Worm (Caenorhabditis elegans): ENCODE results near the gene ung-1.

ung-1 gene

ce11 chrIII:11973996-11974395 is at the start of gene ung-1:
Gene ung-1 (minus strand): TSS chrIII:11974096.
- no peak for TF ChIP-seq unc-62 (GFP tag; optimal IDR thresholded peaks at IDR 0.05)

DNA sequence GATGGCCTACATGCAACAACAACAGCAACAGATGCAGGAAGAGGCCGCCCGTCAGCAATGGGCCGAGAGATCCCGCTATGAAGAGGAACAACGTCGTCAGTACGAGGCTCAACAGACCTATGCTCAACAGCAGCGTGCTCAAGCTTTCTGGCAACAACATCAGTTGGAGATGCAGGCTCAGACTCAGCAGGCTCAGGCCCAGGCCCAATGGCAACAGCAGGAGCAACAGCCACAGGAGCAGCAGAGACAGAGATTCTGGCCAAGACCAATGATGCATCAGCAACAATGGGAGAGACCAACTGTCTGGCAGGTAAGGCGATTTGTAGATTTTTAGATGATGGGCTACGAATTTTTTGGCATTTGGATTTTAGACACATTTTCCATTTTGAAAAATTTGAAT is 48.4 kb upstream of the ung-1 start:
- no peak for TF ChIP-seq unc-62 (GFP tag; optimal IDR thresholded peaks at IDR 0.05)

- no peak for TF ChIP-seq unc-62 (GFP tag; optimal IDR thresholded peaks at IDR 0.05)
These were observed 46.2 kb upstream of the ung-1 start, which contains the start of gene brp-1 for ce11 chrIII:12020074-12020602. Gene brp-1 (plus strand): TSS chrIII:12020552.

DNA sequence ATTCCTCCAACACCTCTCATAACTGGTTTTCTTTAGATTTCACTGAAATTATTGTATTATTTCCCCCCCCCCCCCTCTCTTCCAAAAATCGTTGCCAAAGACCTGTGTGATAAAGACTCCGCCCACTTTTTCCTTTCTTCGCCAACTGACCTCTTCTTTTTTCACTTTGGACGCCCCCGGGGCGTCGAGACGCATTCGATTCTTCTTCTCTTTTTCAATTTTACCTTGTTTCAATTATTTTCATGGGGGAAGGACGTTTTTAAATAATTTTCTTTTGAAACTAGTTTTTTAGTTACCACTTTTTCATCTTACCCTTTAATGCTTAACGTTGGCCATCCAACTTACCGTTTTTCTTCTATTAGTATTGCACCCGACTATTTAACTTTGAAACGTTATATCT is 44.1 kb upstream of the ung-1 start:
- no peak for TF ChIP-seq unc-62 (GFP tag; optimal IDR thresholded peaks at IDR 0.05)

- no peak for TF ChIP-seq unc-62 (GFP tag; optimal IDR thresholded peaks at IDR 0.05)
These were observed 41.7 kb upstream of the ung-1 start for ce11 chrIII:12015611-12016010.

DNA sequence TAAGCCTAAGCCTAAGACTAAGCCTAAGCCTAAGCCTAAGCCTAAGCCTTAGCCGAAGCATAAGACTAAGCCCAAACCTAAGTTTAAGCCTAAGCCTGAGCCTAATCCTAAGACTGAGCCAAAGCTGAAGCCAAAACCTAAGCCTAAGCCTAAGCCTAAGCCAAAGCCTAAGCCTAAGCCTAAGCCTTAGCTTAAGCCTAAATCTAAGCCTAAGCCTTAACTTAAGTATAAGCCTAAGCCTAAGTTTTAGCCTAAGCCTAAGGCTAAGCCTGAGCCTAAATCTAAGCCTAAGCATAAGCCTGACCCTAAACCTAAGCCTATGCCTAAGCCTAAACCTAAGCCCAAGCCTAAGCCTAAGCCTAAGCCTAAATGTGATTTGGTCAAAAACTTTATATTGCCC is 41.3 kb upstream of the ung-1 start:
- TF ChIP-seq unc-62 (GFP tag; optimal IDR thresholded peaks at IDR 0.05), result no peak

ce11 chrIII:12014503-12014902 is 40.6 kb upstream of the ung-1 start:
- no peak for TF ChIP-seq unc-62 (GFP tag; optimal IDR thresholded peaks at IDR 0.05)

ce11 chrIII:12013718-12014117 is 39.8 kb upstream of the ung-1 start:
- no peak for TF ChIP-seq unc-62 (GFP tag; optimal IDR thresholded peaks at IDR 0.05)

- TF ChIP-seq unc-62 (GFP tag; optimal IDR thresholded peaks at IDR 0.05), result no peak
These were observed 39.2 kb upstream of the ung-1 start for ce11 chrIII:12013054-12013453.

- TF ChIP-seq unc-62 (GFP tag; optimal IDR thresholded peaks at IDR 0.05), result no peak
These were observed 35.9 kb upstream of the ung-1 start for ce11 chrIII:12009764-12010163.

- TF ChIP-seq unc-62 (GFP tag; optimal IDR thresholded peaks at IDR 0.05), result no peak
These were observed 35.4 kb upstream of the ung-1 start for ce11 chrIII:12009321-12009720.

- TF ChIP-seq unc-62 (GFP tag; optimal IDR thresholded peaks at IDR 0.05), result no peak
These were observed 29.4 kb upstream of the ung-1 start for ce11 chrIII:12003264-12003663.

- TF ChIP-seq unc-62 (GFP tag; optimal IDR thresholded peaks at IDR 0.05), result no peak
These were observed 29.0 kb upstream of the ung-1 start, which contains the start of gene Y56A3A.33 for ce11 chrIII:12002850-12003249. Gene Y56A3A.33 (minus strand): TSS chrIII:12002950.

ce11 chrIII:11999543-11999942 is 25.6 kb upstream of the ung-1 start:
- no peak for TF ChIP-seq unc-62 (GFP tag; optimal IDR thresholded peaks at IDR 0.05)

DNA sequence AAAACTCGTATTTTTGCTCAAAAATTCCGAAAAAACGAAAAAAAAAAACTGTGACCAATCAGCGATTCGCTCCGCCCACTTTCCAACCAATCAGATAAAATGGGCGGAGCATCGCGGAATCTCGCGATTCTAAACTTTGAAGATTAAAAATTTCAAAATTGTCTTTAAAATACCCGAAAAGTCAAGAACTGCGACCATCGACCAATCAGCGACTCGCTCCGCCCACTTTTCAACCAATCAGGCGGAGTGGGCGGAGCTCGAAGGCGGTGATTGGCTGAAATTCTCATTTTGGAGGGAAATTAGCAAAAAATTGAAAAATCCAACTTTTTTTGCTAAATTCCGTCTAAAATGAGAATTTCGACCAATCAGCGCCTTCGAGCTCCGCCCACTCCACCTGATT is 21.9 kb upstream of the ung-1 start:
- TF ChIP-seq unc-62 (GFP tag; optimal IDR thresholded peaks at IDR 0.05), result no peak

DNA sequence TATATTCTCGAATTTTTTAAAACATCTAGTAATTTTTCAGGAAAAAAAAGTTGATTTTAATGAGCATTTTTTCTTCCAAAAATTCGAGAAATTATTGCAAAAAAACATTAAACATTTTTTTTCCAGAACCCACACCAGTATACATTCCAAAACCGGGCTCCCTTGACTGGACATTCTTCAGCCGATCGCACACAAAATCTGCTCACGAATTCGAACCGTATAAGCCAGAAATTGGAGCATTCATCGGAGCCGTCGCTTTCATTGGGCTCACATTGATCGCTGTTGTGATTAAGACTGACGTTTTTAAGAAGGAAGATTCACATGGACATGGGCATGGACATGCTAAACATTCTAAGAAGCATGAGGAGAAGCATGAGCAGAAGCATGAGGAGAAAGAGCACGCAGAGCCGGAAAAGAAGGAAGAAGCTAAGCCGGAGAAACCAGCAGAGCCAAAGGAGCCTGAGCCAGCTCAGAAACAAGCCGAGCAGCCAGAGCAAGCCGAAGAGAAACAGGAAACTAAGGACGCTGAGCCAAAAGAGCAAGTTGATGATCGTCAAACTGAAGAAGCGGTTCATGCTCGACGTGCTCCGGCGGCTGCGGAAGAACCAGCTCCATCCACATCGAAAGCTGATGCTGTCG is 17.9 kb upstream of the ung-1 start:
- TF ChIP-seq unc-62 (GFP tag; optimal IDR thresholded peaks at IDR 0.05), result no peak

DNA sequence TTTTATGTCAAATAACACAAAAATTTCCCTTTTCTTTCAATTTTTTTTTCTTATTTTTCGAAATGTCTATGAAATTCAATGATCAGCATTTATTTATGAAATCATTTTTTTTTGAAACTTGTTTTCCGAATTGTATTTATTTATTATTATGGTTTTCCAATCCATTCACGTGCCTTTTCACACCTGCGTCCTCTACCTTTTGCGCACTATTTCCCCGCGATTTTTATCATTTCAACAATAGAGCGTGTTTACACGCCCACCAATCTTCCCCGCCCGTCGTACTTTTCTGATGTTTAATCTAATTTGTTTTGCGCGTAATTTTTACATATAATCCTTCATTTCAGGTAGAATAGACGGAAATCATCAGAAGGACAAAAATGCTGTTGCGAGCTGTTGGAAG is 15.9 kb upstream of the ung-1 start, which contains the start of gene wah-1:
TSS of gene wah-1 (plus strand) at position 345 of the 400 bp plus-strand sequence.
- TF ChIP-seq unc-62 (GFP tag; optimal IDR thresholded peaks at IDR 0.05), result no peak

ce11 chrIII:11985066-11985465 is 11.2 kb upstream of the ung-1 start:
- no peak for TF ChIP-seq unc-62 (GFP tag; optimal IDR thresholded peaks at IDR 0.05)

Measured in whole organism, dauer.